Worm (Caenorhabditis elegans): ENCODE results near the gene scd-2.
A peak's percentile ranks its signal among the peaks of the same experiment; 100 is the strongest.

scd-2 gene

DNA sequence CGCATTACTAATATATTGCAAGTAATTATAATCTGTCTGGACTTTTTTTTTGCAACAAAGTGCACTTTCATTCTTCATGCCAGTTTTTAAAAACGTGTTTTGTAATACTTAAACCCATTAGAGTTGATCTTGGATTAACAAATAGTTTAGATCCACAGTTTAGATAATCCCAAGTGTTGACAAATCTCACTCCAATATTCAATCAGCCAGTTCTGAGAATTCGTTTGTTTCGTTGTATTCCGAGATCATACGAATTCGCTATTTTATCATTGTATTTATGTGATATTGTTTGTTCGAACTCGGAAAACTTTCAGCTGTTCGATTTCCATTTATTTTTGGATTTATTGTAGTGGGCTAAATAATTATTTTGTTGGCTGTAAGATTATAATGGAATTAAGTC is 12.8 kb downstream of the scd-2 start:
- no peak for TF ChIP-seq hnd-1 (tag; optimal IDR thresholded peaks at IDR 0.05)
- no peak for TF ChIP-seq B0310.2 (tag; optimal IDR thresholded peaks at IDR 0.05)
- no peak for TF ChIP-seq ets-7 (tag; optimal IDR thresholded peaks at IDR 0.05)
- TF ChIP-seq tbx-11 (GFP tag; IDR thresholded peaks at IDR 0.05), result no peak
- no peak for TF ChIP-seq scrt-1 (GFP tag; IDR thresholded peaks at IDR 0.05)
- no peak for TF ChIP-seq hmbx-1 (tag; optimal IDR thresholded peaks at IDR 0.05)
- TF ChIP-seq F13C5.2 (tag; optimal IDR thresholded peaks at IDR 0.05), result no peak

DNA sequence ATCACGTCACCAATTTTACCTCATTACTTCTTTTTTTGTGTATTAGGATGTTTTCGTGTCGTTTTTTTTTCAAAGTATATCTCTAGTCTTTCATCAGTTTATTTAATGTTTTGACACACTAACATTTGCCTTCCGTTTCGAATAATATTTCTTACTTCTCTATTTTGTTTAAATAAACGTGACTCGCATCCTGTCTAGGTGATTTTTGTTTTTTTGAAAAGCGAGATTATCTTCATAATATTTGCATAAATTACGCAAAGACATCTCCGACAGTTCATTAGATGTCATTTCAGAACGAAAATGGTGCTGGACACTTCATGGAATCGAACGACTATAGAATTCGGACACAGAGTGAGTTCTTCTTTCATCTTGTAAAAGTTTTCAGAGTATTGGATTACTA is 16.3 kb downstream of the scd-2 start, which contains the start of gene T10H9.1:
Gene T10H9.1 (plus strand): TSS at position 301 of the 400 bp plus-strand sequence.
- TF ChIP-seq sea-1 (GFP tag; conservative IDR thresholded peaks at IDR 0.05) (no peak), B0310.2 (tag; optimal IDR thresholded peaks at IDR 0.05) (no peak), hmbx-1 (tag; optimal IDR thresholded peaks at IDR 0.05) (no peak), ceh-13 (GFP tag; optimal IDR thresholded peaks at IDR 0.05) (no peak), flt-1 (GFP tag; IDR thresholded peaks at IDR 0.05) (no peak), ceh-36 (tag; optimal IDR thresholded peaks at IDR 0.05) (no peak), aly-1 (tag; optimal IDR thresholded peaks at IDR 0.05) (no peak), ama-1 (optimal IDR thresholded peaks at IDR 0.05) (no peak), scrt-1 (GFP tag; IDR thresholded peaks at IDR 0.05) (no peak), tbx-37 (GFP tag; conservative IDR thresholded peaks at IDR 0.05) (no peak), hnd-1 (tag; optimal IDR thresholded peaks at IDR 0.05) (no peak), tra-4 (tag; optimal IDR thresholded peaks at IDR 0.05) (no peak)

DNA sequence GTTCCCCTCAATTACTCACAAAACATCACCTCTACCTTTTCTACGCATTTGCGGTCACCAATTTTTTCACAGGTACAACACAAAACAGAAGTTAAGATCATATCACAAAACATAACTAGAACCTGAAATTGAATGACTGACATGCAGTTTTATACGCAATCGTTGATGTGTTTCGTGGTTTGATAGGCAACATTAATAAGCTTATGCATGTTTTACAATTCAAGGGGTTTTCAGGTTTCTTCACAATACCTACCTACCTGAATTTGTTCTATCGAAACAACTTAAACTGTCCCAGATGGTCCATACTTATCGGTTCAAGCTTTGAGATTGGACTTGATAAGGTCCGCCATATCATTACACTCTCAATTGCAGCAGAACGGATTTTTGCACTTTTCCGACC is 17.5 kb downstream of the scd-2 start:
- no peak for TF ChIP-seq B0310.2 (tag; optimal IDR thresholded peaks at IDR 0.05)
- no peak for TF ChIP-seq hnd-1 (tag; optimal IDR thresholded peaks at IDR 0.05)
- TF ChIP-seq tbx-11 (GFP tag; IDR thresholded peaks at IDR 0.05), result no peak
- no peak for TF ChIP-seq ama-1 (optimal IDR thresholded peaks at IDR 0.05)
- no peak for TF ChIP-seq tbx-37 (GFP tag; conservative IDR thresholded peaks at IDR 0.05)
- TF ChIP-seq pes-1 (GFP tag; IDR thresholded peaks at IDR 0.05), result no peak
- TF ChIP-seq flt-1 (GFP tag; IDR thresholded peaks at IDR 0.05), result no peak
- no peak for TF ChIP-seq F13C5.2 (tag; optimal IDR thresholded peaks at IDR 0.05)
- TF ChIP-seq ceh-36 (tag; optimal IDR thresholded peaks at IDR 0.05), result no peak
- no peak for TF ChIP-seq ceh-13 (GFP tag; optimal IDR thresholded peaks at IDR 0.05)
- no peak for TF ChIP-seq aly-1 (tag; optimal IDR thresholded peaks at IDR 0.05)

DNA sequence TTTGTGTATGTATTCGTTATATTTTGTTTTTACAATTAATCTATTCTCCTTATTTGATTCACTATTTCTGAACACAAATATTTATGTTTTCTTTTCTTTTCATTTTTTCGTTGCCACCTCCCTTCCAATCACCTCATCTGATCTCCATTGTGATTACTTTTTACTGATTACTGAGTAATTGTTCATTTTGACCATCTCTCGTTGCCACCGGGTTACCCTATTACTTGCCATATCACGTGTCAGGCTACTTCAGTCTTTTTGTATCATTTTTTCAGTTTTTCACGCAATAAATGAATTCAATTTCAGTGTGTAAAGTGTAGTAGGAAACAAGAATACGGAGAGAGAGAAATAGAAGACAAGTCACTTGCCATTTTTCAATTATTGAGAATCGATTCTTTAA is 19.0 kb downstream of the scd-2 start, which contains the start of gene T10H9.8:
Gene T10H9.8 (plus strand): TSS at position 301 of the 400 bp plus-strand sequence.
- TF ChIP-seq pes-1 (GFP tag; IDR thresholded peaks at IDR 0.05) (no peak), ceh-13 (GFP tag; optimal IDR thresholded peaks at IDR 0.05) (no peak), aly-1 (tag; optimal IDR thresholded peaks at IDR 0.05) (no peak), tbx-11 (GFP tag; IDR thresholded peaks at IDR 0.05) (no peak), scrt-1 (GFP tag; IDR thresholded peaks at IDR 0.05) (no peak), hnd-1 (tag; optimal IDR thresholded peaks at IDR 0.05) (no peak), ceh-36 (tag; optimal IDR thresholded peaks at IDR 0.05) (no peak), sea-1 (GFP tag; conservative IDR thresholded peaks at IDR 0.05) (no peak), hmg-4 (GFP tag; optimal IDR thresholded peaks at IDR 0.05) (no peak), ama-1 (optimal IDR thresholded peaks at IDR 0.05) (no peak)

DNA sequence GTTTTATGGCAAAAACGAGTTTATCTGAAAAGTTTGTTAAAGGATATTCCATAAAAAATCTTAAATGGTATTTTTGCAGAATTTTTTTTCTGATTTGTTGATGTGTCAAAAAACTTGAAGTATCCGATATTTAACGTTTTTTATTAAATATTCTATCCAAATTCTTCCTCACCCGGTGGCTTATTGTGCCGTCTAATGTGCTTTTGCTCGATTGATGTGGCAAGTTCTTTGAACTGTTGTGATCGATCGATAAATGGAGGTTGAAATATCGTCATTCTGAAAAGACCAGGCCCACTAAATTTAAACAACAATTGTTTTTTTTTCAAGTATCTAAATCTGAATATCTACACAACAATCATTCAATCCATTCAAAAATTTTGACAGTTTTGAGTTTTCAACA is 22.1 kb downstream of the scd-2 start, which contains the start of gene syx-18:
Gene syx-18 (minus strand): TSS at position 276 of the 400 bp plus-strand sequence.
- no peak for TF ChIP-seq hmbx-1 (tag; optimal IDR thresholded peaks at IDR 0.05)

DNA sequence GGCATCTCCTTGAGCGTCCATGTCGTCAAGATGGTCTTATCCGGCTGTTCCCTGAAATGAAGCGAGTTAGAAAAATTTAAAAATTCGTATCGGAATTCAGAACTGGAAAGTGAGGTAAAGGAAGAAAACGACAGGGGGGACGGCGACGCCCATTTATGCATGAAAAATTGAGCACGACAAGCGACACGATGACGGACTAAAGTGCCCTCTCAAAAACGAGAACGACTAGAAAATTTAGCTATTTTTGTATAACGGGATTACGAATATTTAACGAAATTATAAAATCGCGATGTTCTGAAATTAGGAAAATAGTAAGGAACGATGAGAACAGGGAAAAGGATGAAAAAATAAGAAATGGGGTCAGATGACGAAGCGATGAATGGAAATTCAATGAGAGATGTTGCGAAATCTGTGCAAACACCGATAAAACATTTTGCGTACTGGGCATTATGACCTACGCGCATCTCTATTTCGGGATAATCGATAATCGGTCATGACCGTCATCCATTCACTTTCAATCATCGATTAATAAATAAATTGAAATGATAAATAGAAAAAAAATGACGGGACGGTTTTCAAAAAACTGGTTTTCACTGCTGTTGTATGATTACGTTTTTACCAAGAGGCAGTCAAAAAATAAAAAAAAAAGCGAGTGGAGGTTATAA is 23.6 kb downstream of the scd-2 start, which contains the start of gene snb-1:
Gene snb-1 (minus strand): TSS at position 51 of the 665 bp plus-strand sequence.
- TF ChIP-seq B0310.2 (tag; optimal IDR thresholded peaks at IDR 0.05) (no peak), tra-4 (tag; optimal IDR thresholded peaks at IDR 0.05) (no peak), tbx-37 (GFP tag; conservative IDR thresholded peaks at IDR 0.05) (no peak), hmg-4 (GFP tag; optimal IDR thresholded peaks at IDR 0.05) (no peak), ceh-13 (GFP tag; optimal IDR thresholded peaks at IDR 0.05) (no peak), F13C5.2 (tag; optimal IDR thresholded peaks at IDR 0.05) (no peak), sea-1 (GFP tag; conservative IDR thresholded peaks at IDR 0.05) (no peak), aly-1 (tag; optimal IDR thresholded peaks at IDR 0.05) (no peak), flt-1 (GFP tag; IDR thresholded peaks at IDR 0.05) (no peak), tbx-11 (GFP tag; IDR thresholded peaks at IDR 0.05) (no peak), hnd-1 (tag; optimal IDR thresholded peaks at IDR 0.05) (no peak), pes-1 (GFP tag; IDR thresholded peaks at IDR 0.05) (no peak), ama-1 (optimal IDR thresholded peaks at IDR 0.05) (no peak), hmbx-1 (tag; optimal IDR thresholded peaks at IDR 0.05) (no peak), ets-7 (tag; optimal IDR thresholded peaks at IDR 0.05) (no peak), ceh-36 (tag; optimal IDR thresholded peaks at IDR 0.05) (no peak), scrt-1 (GFP tag; IDR thresholded peaks at IDR 0.05) (no peak)

DNA sequence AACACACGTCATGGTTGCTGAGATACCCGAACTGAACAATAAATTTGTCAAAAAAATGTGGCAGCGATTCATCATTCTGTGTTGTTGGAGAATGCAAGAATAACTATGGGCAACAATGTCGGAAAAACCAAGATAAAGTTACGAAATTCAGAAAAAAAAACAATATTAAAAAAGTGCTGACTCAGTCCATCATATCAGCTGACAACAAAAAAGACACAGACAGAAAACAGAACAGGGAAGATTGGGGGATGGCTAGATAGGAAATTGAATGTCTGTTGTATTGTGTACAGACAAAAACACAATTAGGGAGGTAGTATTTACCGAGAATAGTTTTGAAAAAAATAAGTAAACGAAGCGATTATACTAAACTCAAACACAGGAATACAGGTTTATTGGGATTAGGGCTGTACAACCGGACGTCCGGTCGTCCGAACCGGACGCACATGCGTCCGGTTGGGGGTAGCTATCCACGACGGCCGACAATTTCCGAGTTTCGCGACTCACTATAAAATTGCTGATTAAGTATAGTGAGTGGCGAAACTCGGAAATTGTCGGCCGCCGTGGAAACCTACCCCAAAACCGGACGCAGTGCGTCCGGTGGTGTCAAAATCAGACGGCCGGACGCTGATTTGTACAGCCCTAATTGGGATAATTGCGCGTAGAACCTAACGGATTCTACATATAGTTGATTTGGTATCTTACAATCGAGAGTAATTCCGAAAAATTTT is 24.7 kb downstream of the scd-2 start:
- TF ChIP-seq sea-1 (GFP tag; conservative IDR thresholded peaks at IDR 0.05), result no peak
- no peak for TF ChIP-seq pes-1 (GFP tag; IDR thresholded peaks at IDR 0.05)
- TF ChIP-seq tra-4 (tag; optimal IDR thresholded peaks at IDR 0.05), result no peak
- no peak for TF ChIP-seq ets-7 (tag; optimal IDR thresholded peaks at IDR 0.05)
- TF ChIP-seq hmg-4 (GFP tag; optimal IDR thresholded peaks at IDR 0.05), result no peak
- TF ChIP-seq hmbx-1 (tag; optimal IDR thresholded peaks at IDR 0.05), result no peak

DNA sequence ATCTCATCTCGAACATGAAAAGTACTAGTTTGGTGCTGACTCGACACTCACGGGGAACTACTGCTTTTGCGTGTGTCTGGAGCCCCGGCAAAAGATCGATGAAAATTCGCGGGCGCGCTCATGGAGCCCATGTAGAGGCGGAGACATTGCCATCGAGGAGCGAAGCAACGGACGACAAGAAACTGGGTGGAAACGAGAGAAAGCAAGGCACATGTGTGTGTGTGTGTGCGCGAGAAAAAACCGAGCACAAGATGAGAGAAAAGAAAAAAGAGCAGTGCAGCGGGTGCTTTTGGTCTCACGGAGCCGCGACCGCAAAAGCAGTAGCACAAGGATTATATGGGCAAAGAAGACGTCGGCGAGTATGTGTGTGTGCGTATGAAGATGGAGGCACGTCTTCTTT is 25.7 kb downstream of the scd-2 start:
- no peak for TF ChIP-seq ceh-36 (tag; optimal IDR thresholded peaks at IDR 0.05)
- no peak for TF ChIP-seq ceh-13 (GFP tag; optimal IDR thresholded peaks at IDR 0.05)
- no peak for TF ChIP-seq pes-1 (GFP tag; IDR thresholded peaks at IDR 0.05)
- peak; percentile 11 for TF ChIP-seq aly-1 (tag; optimal IDR thresholded peaks at IDR 0.05)
- peak; percentile 53 for TF ChIP-seq F13C5.2 (tag; optimal IDR thresholded peaks at IDR 0.05)
- TF ChIP-seq tbx-11 (GFP tag; IDR thresholded peaks at IDR 0.05), result no peak
- no peak for TF ChIP-seq ama-1 (optimal IDR thresholded peaks at IDR 0.05)

All from whole organism, early embryonic.